Worm (Caenorhabditis elegans) whole organism, late embryonic: Measurements from ENCODE around the gene nhr-270.
"Not testable (repeated sequence)": the region's sequence is repeated elsewhere in the genome, so short reads cannot be mapped to it uniquely, and the experiment has no call there.

Source experiments
- C38D4.7 ChIP-seq: fragments of 200-800 bp; sonication (Bioruptor generic); optimal IDR thresholded peaks from 2 replicates; lab custom pipeline; 2018; ENCODE audit warnings: mild to moderate bottlenecking, missing genetic modification characterization, moderate library complexity, missing compliant biosample characterization
- F13H6.1 ChIP-seq: sonication (generic microtip); optimal IDR thresholded peaks from 2 replicates; lab custom pipeline; 2016; ENCODE audit warnings: missing genetic modification characterization, missing compliant biosample characterization
- K02D7.2 ChIP-seq: sonication (generic microtip); optimal IDR thresholded peaks from 2 replicates; lab custom pipeline; 2017; ENCODE audit warnings: mild to moderate bottlenecking, missing genetic modification characterization, missing compliant biosample characterization
- K09A11.1 ChIP-seq: sonication (generic microtip); optimal IDR thresholded peaks from 2 replicates; lab custom pipeline; 2017; ENCODE audit warnings: antibody characterized with exemption, mild to moderate bottlenecking, missing genetic modification characterization, missing compliant biosample characterization; ENCODE audit not compliant: insufficient read depth
- T23F11.4 ChIP-seq: fragments of 200-800 bp; sonication (Bioruptor generic); optimal IDR thresholded peaks from 2 replicates; lab custom pipeline; 2018; ENCODE audit warnings: mild to moderate bottlenecking, missing genetic modification characterization, missing compliant biosample characterization
- Y22D7AL.16 ChIP-seq: sonication (generic microtip); optimal IDR thresholded peaks from 2 replicates; lab custom pipeline; 2016; ENCODE audit warnings: missing genetic modification characterization, missing compliant biosample characterization
- ceh-2 ChIP-seq: sonication (generic microtip); optimal IDR thresholded peaks from 2 replicates; lab custom pipeline; 2016; ENCODE audit warnings: missing genotype, missing genetic modification characterization, missing compliant biosample characterization
- ceh-22 ChIP-seq: sonication (generic microtip); optimal IDR thresholded peaks from 2 replicates; lab custom pipeline; 2017; ENCODE audit warnings: missing biosample characterization, missing genetic modification characterization
- ceh-31 ChIP-seq: sonication (generic microtip); optimal IDR thresholded peaks from 2 replicates; lab custom pipeline; 2016; ENCODE audit warnings: missing genetic modification characterization, missing compliant biosample characterization
- ceh-45 ChIP-seq: fragments of 200-800 bp; sonication (Bioruptor generic); IDR thresholded peaks from 2 replicates; pipeline ENCODE4 v1.3.6; 2022; ENCODE audit warnings: missing genetic modification reagents, missing genetic modification characterization, missing compliant biosample characterization
- ceh-9 ChIP-seq: sonication (generic microtip); optimal IDR thresholded peaks from 2 replicates; lab custom pipeline; 2016; ENCODE audit warnings: mild to moderate bottlenecking, missing genetic modification characterization, inconsistent platforms, missing compliant biosample characterization
- dve-1 ChIP-seq: sonication (generic microtip); optimal IDR thresholded peaks from 2 replicates; lab custom pipeline; 2017; ENCODE audit warnings: antibody characterized with exemption, mild to moderate bottlenecking, missing genetic modification characterization, missing compliant biosample characterization
- ets-4 ChIP-seq: sonication (generic microtip); optimal IDR thresholded peaks from 2 replicates; lab custom pipeline; 2016; ENCODE audit warnings: missing genetic modification characterization, missing compliant biosample characterization
- fax-1 ChIP-seq: sonication (generic microtip); optimal IDR thresholded peaks from 2 replicates; lab custom pipeline; 2016; ENCODE audit warnings: missing genotype, missing genetic modification characterization, missing compliant biosample characterization
- hlh-8 ChIP-seq: sonication (generic microtip); optimal IDR thresholded peaks from 2 replicates; lab custom pipeline; 2016; ENCODE audit warnings: missing genotype, missing genetic modification characterization, missing compliant biosample characterization
- lin-11 ChIP-seq: fragments of 200-800 bp; sonication (Bioruptor generic); optimal IDR thresholded peaks from 2 replicates; lab custom pipeline; 2018; ENCODE audit warnings: mild to moderate bottlenecking, missing genetic modification characterization, missing compliant biosample characterization
- mec-3 ChIP-seq: sonication (generic microtip); optimal IDR thresholded peaks from 2 replicates; lab custom pipeline; 2016; ENCODE audit warnings: borderline replicate concordance, missing genetic modification characterization, missing compliant biosample characterization
- nhr-232 ChIP-seq: sonication (generic microtip); optimal IDR thresholded peaks from 2 replicates; lab custom pipeline; 2016; ENCODE audit warnings: missing genetic modification characterization, missing compliant biosample characterization
- npax-4 ChIP-seq: sonication (generic microtip); optimal IDR thresholded peaks from 2 replicates; lab custom pipeline; 2016; ENCODE audit warnings: missing genetic modification characterization, missing compliant biosample characterization
- odd-2 ChIP-seq: sonication (generic microtip); optimal IDR thresholded peaks from 2 replicates; lab custom pipeline; 2017; ENCODE audit warnings: antibody characterized with exemption, mild to moderate bottlenecking, missing genetic modification characterization, missing compliant biosample characterization
- pag-3 ChIP-seq: sonication (generic microtip); optimal IDR thresholded peaks from 2 replicates; lab custom pipeline; 2016; ENCODE audit warnings: missing compliant biosample characterization, missing genetic modification characterization, borderline replicate concordance
- pat-9 ChIP-seq: fragments of 200-800 bp; sonication (Bioruptor generic); optimal IDR thresholded peaks from 2 replicates; lab custom pipeline; 2018; ENCODE audit warnings: mild to moderate bottlenecking, missing genetic modification characterization, moderate library complexity, missing compliant biosample characterization
- ref-2 ChIP-seq: sonication (generic microtip); optimal IDR thresholded peaks from 2 replicates; lab custom pipeline; 2016; ENCODE audit warnings: missing genetic modification characterization, missing compliant biosample characterization
- sdc-2 ChIP-seq: sonication (generic microtip); optimal IDR thresholded peaks from 2 replicates; lab custom pipeline; 2016; ENCODE audit warnings: missing genotype, missing genetic modification characterization, missing compliant biosample characterization
- sox-2 ChIP-seq: fragments of 200-800 bp; sonication (Bioruptor generic); IDR thresholded peaks from 2 replicates; pipeline ENCODE4 v1.3.6; 2022; ENCODE audit warnings: missing genetic modification reagents, missing genetic modification characterization, missing compliant biosample characterization
- syd-9 ChIP-seq: sonication (generic microtip); optimal IDR thresholded peaks from 2 replicates; lab custom pipeline; 2016; ENCODE audit warnings: mild to moderate bottlenecking, missing genetic modification characterization, moderate library complexity, missing compliant biosample characterization
- tbx-2 ChIP-seq: sonication (generic microtip); optimal IDR thresholded peaks from 2 replicates; lab custom pipeline; 2016; ENCODE audit warnings: missing genetic modification characterization, missing compliant biosample characterization
- unc-3 ChIP-seq, 2 experiments: fragments of 200-800 bp in 1 of 2; sonication (Bioruptor generic) in 1 of 2; sonication (generic microtip) in 1 of 2; conservative IDR thresholded peaks in 1 of 2; optimal IDR thresholded peaks in 1 of 2; 2 replicates each; pipeline versions ENCODE4 v1.3.6 to Lab custom; 2016 to 2022; ENCODE audit warnings: missing compliant biosample characterization in 2 of 2, missing genetic modification characterization in 2 of 2, missing genetic modification reagents in 1 of 2
- unc-42 ChIP-seq: sonication (generic microtip); optimal IDR thresholded peaks from 2 replicates; lab custom pipeline; 2016; ENCODE audit warnings: missing genotype, missing genetic modification characterization, missing compliant biosample characterization
- unc-55 ChIP-seq: sonication (generic microtip); optimal IDR thresholded peaks from 2 replicates; lab custom pipeline; 2017; ENCODE audit warnings: missing biosample characterization, missing genetic modification reagents, missing genetic modification characterization
- ztf-16 ChIP-seq: sonication (generic microtip); optimal IDR thresholded peaks from 2 replicates; lab custom pipeline; 2017; ENCODE audit warnings: missing genetic modification characterization, missing compliant biosample characterization

The nhr-270 gene

DNA sequence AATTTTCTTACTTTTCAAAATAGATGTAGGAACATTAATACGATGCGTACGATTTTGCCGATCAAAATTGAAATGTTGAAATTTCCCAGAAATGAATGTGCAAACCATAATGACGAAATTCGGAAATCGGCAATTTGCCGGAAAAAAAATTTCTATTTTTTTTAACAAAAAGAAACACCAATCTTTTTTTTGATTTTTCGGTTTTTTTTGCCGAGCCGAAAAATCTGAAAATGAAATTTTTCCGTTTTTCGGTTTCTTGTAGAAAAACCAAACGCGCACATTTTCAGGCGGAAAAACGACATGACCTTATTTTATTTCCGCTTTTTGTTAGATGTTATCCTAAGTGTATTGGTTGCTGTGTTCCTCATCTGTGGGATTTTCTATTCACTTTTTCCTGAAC lies 43.0 kb upstream of the nhr-270 start, which contains the start of gene srbc-13:
Gene srbc-13, plus strand, starts transcription at position 301 of the 400 bp plus-strand sequence.
- no peak for TF ChIP-seq sdc-2 (tag; lab: Kevin White, UChicago)
- TF ChIP-seq syd-9 (tag; lab: Kevin White, UChicago), result no peak
- no peak for TF ChIP-seq odd-2
- TF ChIP-seq ets-4, result no peak

DNA sequence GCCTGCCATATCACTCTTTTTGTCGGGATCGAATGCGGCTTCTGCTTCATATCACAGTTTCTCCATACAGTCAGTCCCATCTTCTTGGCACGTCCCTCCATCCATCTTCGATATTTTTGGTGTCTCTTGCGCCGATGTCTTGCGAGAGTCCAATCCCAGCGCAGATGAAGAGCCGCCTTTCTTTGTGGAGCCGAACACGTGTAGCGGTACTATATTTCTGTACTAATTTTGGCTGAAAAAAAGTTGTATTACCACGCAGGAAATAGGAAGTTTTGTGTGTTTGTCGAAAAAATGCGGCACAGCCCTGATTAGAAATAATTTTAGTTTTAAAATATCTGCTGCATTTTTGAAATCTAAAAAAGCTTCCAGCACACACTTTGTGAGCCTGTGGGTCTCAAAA lies 38.6 kb upstream of the nhr-270 start, which contains the start of gene K09C6.8:
Gene K09C6.8, minus strand, starts transcription at position 101 of the 400 bp plus-strand sequence.
- not testable (repeated sequence) for TF ChIP-seq tbx-2; hlh-8 (tag; lab: Kevin White, UChicago); npax-4
- TF ChIP-seq, all 69 proteins: peak for 0; not testable (repeated sequence) for 69

DNA sequence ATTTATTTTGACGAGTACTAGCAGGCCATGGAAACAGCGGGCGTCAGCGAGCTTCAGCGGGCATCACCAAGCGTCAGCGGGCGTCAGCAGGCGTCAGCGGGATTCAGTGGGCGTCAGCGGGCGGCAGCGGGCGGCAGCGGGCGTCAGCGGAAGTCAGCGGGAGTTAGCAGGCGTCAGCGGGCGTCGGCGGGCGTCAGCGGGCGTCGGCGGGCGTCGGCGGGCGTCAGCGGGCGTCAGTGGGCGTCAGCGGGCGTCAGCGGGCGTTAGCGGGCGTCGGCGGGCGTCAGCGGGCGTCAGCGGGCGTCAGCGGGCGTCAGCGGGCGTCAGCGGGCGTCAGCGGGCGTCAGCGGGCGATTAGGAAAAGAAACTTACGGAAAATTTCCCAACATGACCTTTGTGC lies 38.1 kb upstream of the nhr-270 start:
- TF ChIP-seq ceh-45 (GFP tag; lab: Robert Waterston, UW), result no peak
- no peak for TF ChIP-seq Y22D7AL.16 (tag; lab: Kevin White, UChicago)
- no peak for TF ChIP-seq pat-9 (tag; lab: Kevin White, UChicago)
- no peak for TF ChIP-seq F13H6.1 (tag; lab: Kevin White, UChicago)
- no peak for TF ChIP-seq ceh-9 (tag; lab: Kevin White, UChicago)
- TF ChIP-seq mec-3 (tag; lab: Kevin White, UChicago), result no peak
- no peak for TF ChIP-seq unc-3 (GFP tag; conservative IDR thresholded peaks at IDR 0.05; lab: Robert Waterston, UW)
- no peak for TF ChIP-seq unc-3 (tag; optimal IDR thresholded peaks at IDR 0.05; lab: Kevin White, UChicago)
- no peak for TF ChIP-seq lin-11
- TF ChIP-seq dve-1 (tag; lab: Kevin White, UChicago), result no peak
- TF ChIP-seq pag-3 (tag; lab: Kevin White, UChicago), result no peak
- no peak for TF ChIP-seq syd-9 (tag; lab: Kevin White, UChicago)
- no peak for TF ChIP-seq T23F11.4 (GFP tag; lab: Kevin White, UChicago)
- no peak for TF ChIP-seq nhr-232 (tag; lab: Kevin White, UChicago)
- no peak for TF ChIP-seq K09A11.1 (tag; lab: Kevin White, UChicago)
- TF ChIP-seq ceh-2 (tag; lab: Kevin White, UChicago), result no peak
- TF ChIP-seq C38D4.7 (GFP tag; lab: Kevin White, UChicago), result no peak

DNA sequence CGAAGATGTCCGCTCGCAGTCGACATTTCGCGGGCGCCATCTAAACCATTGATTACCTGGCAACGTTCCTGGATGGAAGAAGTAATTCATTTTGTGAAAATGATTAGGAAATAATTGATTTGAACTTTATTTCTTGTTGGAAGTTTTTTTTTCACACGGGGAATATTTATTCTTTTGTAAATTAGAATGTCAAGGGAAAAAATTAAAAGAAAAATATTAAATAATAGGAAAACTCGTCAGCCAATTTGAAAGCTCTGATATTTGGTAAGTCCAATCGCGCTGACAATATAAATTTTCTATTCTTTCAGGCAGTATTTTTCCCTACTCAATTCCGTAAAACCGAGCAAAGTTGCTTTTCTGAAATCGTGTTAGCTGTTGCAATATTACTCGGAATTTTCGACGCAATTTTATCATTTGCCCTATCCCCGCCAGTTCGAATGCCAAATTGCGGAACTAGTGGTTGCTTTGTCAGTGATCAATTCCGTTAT lies 34.5 kb upstream of the nhr-270 start, which contains the start of the genes K09C6.7 and K09C6.10:
Gene K09C6.7, minus strand, starts transcription at position 101 of the 488 bp plus-strand sequence.
Gene K09C6.10, plus strand, starts transcription at position 438 of the 488 bp plus-strand sequence.
- not testable (repeated sequence) for TF ChIP-seq ceh-22; K02D7.2; ceh-31 (tag; lab: Kevin White, UChicago)

DNA sequence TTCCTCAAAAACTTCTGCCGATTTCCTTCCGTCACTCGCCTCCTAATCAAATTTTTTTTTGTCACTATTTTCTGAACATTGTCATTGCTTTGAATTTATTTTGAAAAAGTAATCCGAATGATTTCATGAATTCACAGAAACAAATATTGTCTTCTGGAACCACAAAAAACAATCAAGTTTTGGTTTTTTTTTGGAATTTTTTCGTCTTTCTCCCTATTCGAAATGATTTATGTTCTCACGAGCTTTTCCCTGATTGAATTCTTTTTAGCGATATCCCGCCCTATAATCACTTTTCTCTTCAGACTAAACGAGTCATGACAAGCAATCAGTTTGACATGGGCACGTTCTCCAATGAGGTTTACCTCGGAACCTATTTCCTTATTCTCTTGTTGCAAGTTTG lies 28.8 kb upstream of the nhr-270 start, which contains the start of gene F41H8.1:
Gene F41H8.1, plus strand, starts transcription at position 301 of the 400 bp plus-strand sequence.
- TF ChIP-seq sox-2 (GFP tag; lab: Robert Waterston, UW) (no peak), ref-2 (tag; lab: Kevin White, UChicago) (no peak), mec-3 (tag; lab: Kevin White, UChicago) (no peak), pag-3 (tag; lab: Kevin White, UChicago) (no peak), ceh-22 (no peak)

- TF ChIP-seq ztf-16, result no peak
- TF ChIP-seq unc-55, result no peak
- TF ChIP-seq fax-1 (tag; lab: Kevin White, UChicago), result no peak
- TF ChIP-seq ets-4, result no peak
- no peak for TF ChIP-seq unc-42 (tag; lab: Kevin White, UChicago)
Measured at ce11 chrV:826097-826496, 21.6 kb upstream of the nhr-270 start, which contains the start of gene F41H8.2. F41H8.2 (plus strand) TSS chrV:826397.
